Worm (Caenorhabditis elegans) whole organism, midembryonic: ENCODE data around the gene dpy-21.

Experiments
- cog-1 ChIP-seq: sonication (generic microtip); optimal IDR thresholded peaks from 2 replicates; lab custom pipeline; 2016; ENCODE audit warnings: missing genetic modification characterization, missing compliant biosample characterization
- flt-1 ChIP-seq: fragments of 200-800 bp; sonication (Bioruptor generic); IDR thresholded peaks from 2 replicates; pipeline ENCODE4 v1.3.6; 2022; ENCODE audit warnings: missing genetic modification characterization, missing compliant biosample characterization
- ztf-29 ChIP-seq: fragments of 200-800 bp; sonication (Bioruptor generic); IDR thresholded peaks from 2 replicates; pipeline ENCODE4 v1.3.6; 2022; ENCODE audit warnings: missing genetic modification reagents, missing genetic modification characterization, missing compliant biosample characterization

DNA sequence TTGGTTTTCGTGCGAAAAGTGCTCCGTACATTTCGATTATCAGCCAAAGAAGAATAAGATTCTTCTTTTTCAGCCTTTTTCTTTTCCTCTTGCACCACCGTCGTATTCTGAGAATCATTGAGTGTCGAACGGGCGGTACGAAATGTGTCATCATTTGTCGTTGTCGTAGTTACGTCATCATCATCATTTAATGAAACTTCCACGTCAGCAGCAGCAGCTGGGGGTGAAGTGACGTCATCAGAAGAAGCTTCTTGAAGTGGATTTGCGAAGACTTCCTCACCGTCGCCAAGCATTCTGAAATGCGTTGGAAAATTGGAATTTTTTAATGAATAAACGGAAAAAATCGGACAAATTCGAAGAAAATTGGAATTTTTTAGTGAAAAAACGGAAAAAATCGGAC is 30.8 kb upstream of the dpy-21 start, which contains the start of gene snx-6:
- TF ChIP-seq cog-1 (tag; lab: Kevin White, UChicago) (no peak), flt-1 (GFP tag; lab: Robert Waterston, UW) (no peak), ztf-29 (GFP tag; lab: Robert Waterston, UW) (no peak)
